Fruit fly (Drosophila melanogaster) whole organism, prepupa: Measurements from ENCODE around the gene CG5535.

Experiments
- Blimp-1 ChIP-seq: fragments of 200-800 bp; sonication (Bioruptor generic); optimal IDR thresholded peaks from 3 replicates; lab custom pipeline; 2017; ENCODE audit warnings: missing biosample characterization, missing genetic modification characterization, mild to moderate bottlenecking, moderate library complexity, missing genetic modification reagents
- CG10631 ChIP-seq: fragments of 200-800 bp; sonication (Bioruptor generic); optimal IDR thresholded peaks from 2 replicates; lab custom pipeline; 2016; ENCODE audit warnings: missing biosample characterization, missing genetic modification characterization
- CG1621 ChIP-seq: fragments of 200-800 bp; sonication (Bioruptor generic); optimal IDR thresholded peaks from 3 replicates; lab custom pipeline; 2018; ENCODE audit warnings: missing biosample characterization, mild to moderate bottlenecking, missing genetic modification characterization
- CG3032 ChIP-seq: fragments of 200-800 bp; optimal IDR thresholded peaks from 2 replicates; lab custom pipeline; 2019; ENCODE audit warnings: missing biosample characterization, mild to moderate bottlenecking, missing genetic modification characterization, moderate library complexity
- CG4318 ChIP-seq: fragments of 200-800 bp; sonication (Bioruptor generic); optimal IDR thresholded peaks from 3 replicates; lab custom pipeline; 2017; ENCODE audit warnings: missing biosample characterization, mild to moderate bottlenecking, missing genetic modification characterization
- CG6276 ChIP-seq: fragments of 200-800 bp; sonication (Bioruptor generic); optimal IDR thresholded peaks from 2 replicates; lab custom pipeline; 2017; ENCODE audit warnings: missing biosample characterization, mild to moderate bottlenecking, missing genetic modification characterization
- CG6854 ChIP-seq: fragments of 200-800 bp; sonication (Bioruptor generic); optimal IDR thresholded peaks from 2 replicates; lab custom pipeline; 2017; ENCODE audit warnings: missing biosample characterization, mild to moderate bottlenecking, missing genetic modification characterization
- CG8119 ChIP-seq: fragments of 200-800 bp; sonication (Bioruptor generic); IDR thresholded peaks from 3 replicates; pipeline ENCODE4 v1.3.6; 2022; ENCODE audit warnings: missing biosample characterization, missing genetic modification characterization
- Eip75B ChIP-seq: fragments of 200-800 bp; sonication (Bioruptor generic); optimal IDR thresholded peaks from 3 replicates; lab custom pipeline; 2016; ENCODE audit warnings: missing biosample characterization, missing genetic modification characterization
- Hr39 ChIP-seq: fragments of 200-800 bp; sonication (Bioruptor generic); optimal IDR thresholded peaks from 2 replicates; lab custom pipeline; 2016; ENCODE audit warnings: missing biosample characterization, missing genetic modification characterization
- fd85E ChIP-seq: fragments of 200-800 bp; sonication (Bioruptor generic); optimal IDR thresholded peaks from 3 replicates; lab custom pipeline; 2016; ENCODE audit warnings: missing biosample characterization, missing genetic modification characterization
- fkh ChIP-seq: fragments of 200-800 bp; sonication (Bioruptor generic); optimal IDR thresholded peaks from 3 replicates; lab custom pipeline; 2017; ENCODE audit warnings: missing biosample characterization, mild to moderate bottlenecking, missing genetic modification characterization, moderate library complexity
- svp ChIP-seq: fragments of 200-800 bp; sonication (Bioruptor generic); peaks from one replicate; lab custom pipeline; 2016; ENCODE audit warnings: missing biosample characterization, missing genetic modification characterization

DNA sequence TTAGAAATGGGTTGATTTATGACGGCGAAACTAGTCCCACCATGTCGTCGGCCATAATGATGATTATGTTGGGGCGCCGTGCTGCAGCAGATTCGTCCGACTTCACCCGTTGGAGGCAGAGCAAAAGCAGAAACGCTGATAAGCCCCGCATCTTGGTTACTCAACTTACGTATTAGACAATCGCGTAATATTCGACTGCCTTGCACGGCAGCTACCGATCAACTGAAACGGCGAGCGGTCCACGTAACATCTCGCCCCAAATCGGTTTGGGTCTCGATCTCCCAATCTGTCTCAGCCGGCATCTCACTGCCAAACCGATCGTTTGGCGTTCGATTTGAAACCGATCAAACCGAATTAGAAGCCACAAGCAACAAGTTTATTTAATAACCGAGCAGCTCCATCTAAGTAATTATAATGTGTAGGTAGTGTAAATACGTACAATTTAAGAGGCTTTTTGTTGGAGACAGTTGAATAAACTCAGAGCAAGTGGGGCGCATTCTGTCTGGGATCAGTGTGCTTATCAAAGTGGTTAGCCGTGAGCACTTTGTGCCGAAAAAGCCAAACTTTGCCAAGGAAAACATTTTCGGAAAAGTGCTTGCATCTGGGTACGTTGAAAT is 47.9 kb downstream of the CG5535 start, which contains the start of gene CG32191:
- TF ChIP-seq CG6276 (GFP tag; lab: Kevin White, UChicago) = no peak
- TF ChIP-seq CG6854 = no peak
- no peak for TF ChIP-seq CG3032
- no peak for TF ChIP-seq Eip75B (GFP tag; lab: Kevin White, UChicago)
- TF ChIP-seq Hr39 = no peak
- TF ChIP-seq Blimp-1 = no peak
- TF ChIP-seq fd85E = no peak
- TF ChIP-seq svp (GFP tag; lab: Kevin White, UChicago) = no peak
- no peak for TF ChIP-seq CG8119 (GFP tag; lab: Robert Waterston, UW)
- no peak for TF ChIP-seq CG4318 (GFP tag; lab: Kevin White, UChicago)
- no peak for TF ChIP-seq CG10631
- TF ChIP-seq CG1621 (tag; lab: Kevin White, UChicago) = no peak
- peak; percentile 64 for TF ChIP-seq fkh
